Fruit fly (Drosophila melanogaster) whole organism, prepupa: ENCODE results near the gene BNIP3.

Source experiments
- CG10631 ChIP-seq: fragments of 200-800 bp; sonication (Bioruptor generic); optimal IDR thresholded peaks from 2 replicates; lab custom pipeline; 2016; ENCODE audit warnings: missing biosample characterization, missing genetic modification characterization
- CG11902 ChIP-seq: fragments of 200-800 bp; sonication (Bioruptor generic); optimal IDR thresholded peaks from 3 replicates; lab custom pipeline; 2016; ENCODE audit warnings: missing biosample characterization, missing genetic modification characterization
- CG1621 ChIP-seq: fragments of 200-800 bp; sonication (Bioruptor generic); optimal IDR thresholded peaks from 3 replicates; lab custom pipeline; 2018; ENCODE audit warnings: missing biosample characterization, mild to moderate bottlenecking, missing genetic modification characterization
- CG4318 ChIP-seq: fragments of 200-800 bp; sonication (Bioruptor generic); optimal IDR thresholded peaks from 3 replicates; lab custom pipeline; 2017; ENCODE audit warnings: missing biosample characterization, mild to moderate bottlenecking, missing genetic modification characterization
- CG6163 ChIP-seq: fragments of 200-800 bp; sonication (Bioruptor generic); IDR thresholded peaks from 3 replicates; pipeline ENCODE4 v1.3.6; 2022; ENCODE audit warnings: missing biosample characterization, missing genetic modification characterization
- CG7368 ChIP-seq: fragments of 200-800 bp; sonication (Bioruptor generic); optimal IDR thresholded peaks from 3 replicates; lab custom pipeline; 2016; ENCODE audit warnings: missing biosample characterization, missing genetic modification characterization
- Ets96B ChIP-seq: fragments of 200-800 bp; optimal IDR thresholded peaks from 2 replicates; lab custom pipeline; 2019; ENCODE audit warnings: missing biosample characterization, mild to moderate bottlenecking, missing genetic modification characterization, moderate library complexity
- Hr4 ChIP-seq: fragments of 200-800 bp; sonication (Bioruptor generic); optimal IDR thresholded peaks from 3 replicates; lab custom pipeline; 2016; ENCODE audit warnings: missing biosample characterization, missing genetic modification characterization
- Sox102F ChIP-seq: fragments of 200-800 bp; sonication (Bioruptor generic); optimal IDR thresholded peaks from 2 replicates; lab custom pipeline; 2016; ENCODE audit warnings: missing biosample characterization, mild to moderate bottlenecking, missing genetic modification characterization
- fd59A ChIP-seq: fragments of 200-800 bp; sonication (Bioruptor generic); optimal IDR thresholded peaks from 2 replicates; lab custom pipeline; 2017; ENCODE audit warnings: missing biosample characterization, mild to moderate bottlenecking, missing genetic modification characterization, missing genetic modification reagents
- pdm3 ChIP-seq: fragments of 200-800 bp; sonication (Bioruptor generic); optimal IDR thresholded peaks from 3 replicates; lab custom pipeline; 2016; ENCODE audit warnings: missing biosample characterization, missing genetic modification characterization

- TF ChIP-seq CG11902 (GFP tag; lab: Kevin White, UChicago) (no peak), CG7368 (GFP tag; lab: Kevin White, UChicago) (no peak), Hr4 (GFP tag; lab: Kevin White, UChicago) (no peak), pdm3 (GFP tag; lab: Kevin White, UChicago) (no peak), CG10631 (no peak), Sox102F (no peak), CG1621 (tag; lab: Kevin White, UChicago) (no peak), fd59A (no peak), CG4318 (no peak), CG6163 (GFP tag; lab: Robert Waterston, UW) (no peak), Ets96B (tag; lab: Kevin White, UChicago) (no peak)
Observed at dm6 chr3L:20526143-20526195, 6.8 kb upstream of the BNIP3 start, which contains the start of gene Pss.
